Fruit fly (Drosophila melanogaster) whole organism, prepupa: Measurements from ENCODE around the gene Sfp24C1.

Experiments used
- Blimp-1 ChIP-seq: fragments of 200-800 bp; sonication (Bioruptor generic); optimal IDR thresholded peaks from 3 replicates; lab custom pipeline; 2017; ENCODE audit warnings: missing biosample characterization, missing genetic modification characterization, mild to moderate bottlenecking, moderate library complexity, missing genetic modification reagents
- CG8319 ChIP-seq: fragments of 200-800 bp; sonication (Bioruptor generic); optimal IDR thresholded peaks from 3 replicates; lab custom pipeline; 2016; ENCODE audit warnings: missing biosample characterization, missing genetic modification characterization
- Gug ChIP-seq: fragments of 200-800 bp; sonication (Bioruptor generic); IDR thresholded peaks from 2 replicates; pipeline ENCODE4 v1.3.6; 2022; ENCODE audit warnings: missing biosample characterization, missing genetic modification characterization
- Sox14 ChIP-seq: fragments of 200-800 bp; sonication (Bioruptor generic); optimal IDR thresholded peaks from 3 replicates; lab custom pipeline; 2016; ENCODE audit warnings: missing biosample characterization, missing genetic modification characterization
- dac ChIP-seq: fragments of 200-800 bp; sonication (Bioruptor generic); optimal IDR thresholded peaks from 2 replicates; lab custom pipeline; 2017; ENCODE audit warnings: missing biosample characterization, mild to moderate bottlenecking, missing genetic modification characterization

DNA sequence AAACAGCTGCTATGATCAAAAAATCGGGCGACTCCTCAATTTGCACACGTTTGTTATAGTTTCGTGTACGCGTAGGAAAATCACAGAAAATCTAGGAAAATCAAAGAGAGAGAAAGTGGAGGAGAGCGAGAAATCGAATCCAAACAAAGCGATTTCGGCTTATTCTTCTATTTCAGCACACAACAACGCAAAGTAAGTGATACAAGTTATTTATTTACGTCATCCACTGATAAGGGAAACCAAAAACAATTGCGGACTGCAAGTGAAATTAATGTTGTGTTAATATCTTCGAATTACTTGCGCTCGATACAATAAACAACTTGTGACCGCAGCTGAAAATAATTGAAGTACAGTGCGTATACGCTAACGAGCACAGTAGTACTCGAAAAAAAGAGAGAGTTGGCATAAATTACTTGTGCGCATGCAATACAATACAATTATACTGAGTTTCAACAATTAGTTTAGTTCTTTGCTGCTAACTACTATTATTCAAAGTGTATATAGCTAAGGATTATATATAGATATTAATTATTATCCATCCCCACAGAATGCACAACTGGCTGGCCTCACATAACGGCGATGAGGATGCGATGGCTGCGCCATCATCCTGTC lies 13.2 kb downstream of the Sfp24C1 start:
- TF ChIP-seq dac (GFP tag; lab: Kevin White, UChicago), result no peak
- TF ChIP-seq Blimp-1 (GFP tag; lab: Kevin White, UChicago), result no peak
- no peak for TF ChIP-seq Sox14 (GFP tag; lab: Kevin White, UChicago)
- TF ChIP-seq CG8319 (GFP tag; lab: Kevin White, UChicago), result no peak
- no peak for TF ChIP-seq Gug (GFP tag; lab: Robert Waterston, UW)
